Fruit fly (Drosophila melanogaster) whole organism, embryonic: Measurements from ENCODE around the gene tbc.

Experiments
- BtbVII ChIP-seq: fragments of 200-800 bp; sonication (Bioruptor generic); optimal IDR thresholded peaks from 3 replicates; lab custom pipeline; 2017; ENCODE audit warnings: missing biosample characterization, mild to moderate bottlenecking, missing genetic modification characterization
- CG10366 ChIP-seq: fragments of 200-800 bp; sonication (Bioruptor generic); IDR thresholded peaks from 2 replicates; pipeline ENCODE4 v1.3.6; 2022; ENCODE audit warnings: missing biosample characterization, missing genetic modification characterization
- CG10654 ChIP-seq: fragments of 200-800 bp; sonication (Bioruptor generic); optimal IDR thresholded peaks from 2 replicates; lab custom pipeline; 2016; ENCODE audit warnings: missing biosample characterization, missing genetic modification characterization
- CG1233 ChIP-seq: fragments of 200-800 bp; sonication (Bioruptor generic); optimal IDR thresholded peaks from 4 replicates; lab custom pipeline; 2018; ENCODE audit warnings: missing biosample characterization, mild to moderate bottlenecking, missing genetic modification characterization
- CG14860 ChIP-seq: fragments of 200-800 bp; sonication (Bioruptor generic); IDR thresholded peaks from 3 replicates; pipeline ENCODE4 v1.3.6; 2022; ENCODE audit warnings: missing biosample characterization, missing genetic modification characterization; ENCODE audit not compliant: partially characterized antibody
- CG32767 ChIP-seq: fragments of 200-800 bp; sonication (Bioruptor generic); IDR thresholded peaks from 2 replicates; pipeline ENCODE4 v1.3.6; 2022; ENCODE audit warnings: missing biosample characterization, missing genetic modification characterization
- CG33557 ChIP-seq: fragments of 200-800 bp; sonication (Bioruptor generic); optimal IDR thresholded peaks from 2 replicates; lab custom pipeline; 2019; ENCODE audit warnings: missing biosample characterization, mild to moderate bottlenecking, missing genetic modification characterization, moderate library complexity
- CG42726 ChIP-seq: fragments of 200-800 bp; sonication (Bioruptor generic); IDR thresholded peaks from 2 replicates; pipeline ENCODE4 v1.3.6; 2022; ENCODE audit warnings: missing biosample characterization, missing genetic modification characterization; ENCODE audit not compliant: partially characterized antibody
- CG4617 ChIP-seq: fragments of 200-800 bp; sonication (Bioruptor generic); optimal IDR thresholded peaks from 3 replicates; lab custom pipeline; 2016; ENCODE audit warnings: missing biosample characterization, missing genetic modification characterization, borderline replicate concordance
- CG4730 ChIP-seq: fragments of 200-800 bp; sonication (Bioruptor generic); IDR thresholded peaks from 2 replicates; pipeline ENCODE4 v1.3.6; 2022; ENCODE audit warnings: missing biosample characterization, missing genetic modification characterization
- CG7372 ChIP-seq: fragments of 200-800 bp; sonication (Bioruptor generic); IDR thresholded peaks from 2 replicates; pipeline ENCODE4 v1.3.6; 2022; ENCODE audit warnings: missing biosample characterization, missing genetic modification characterization
- CG8765 ChIP-seq: fragments of 200-800 bp; sonication (Bioruptor generic); IDR thresholded peaks from 2 replicates; pipeline ENCODE4 v1.3.6; 2022; ENCODE audit warnings: missing biosample characterization, missing genetic modification characterization
- CG9609 ChIP-seq: fragments of 200-800 bp; sonication (Bioruptor generic); optimal IDR thresholded peaks from 3 replicates; lab custom pipeline; 2016; ENCODE audit warnings: missing biosample characterization, missing genetic modification characterization
- CG9797 ChIP-seq: fragments of 200-800 bp; sonication (Bioruptor generic); optimal IDR thresholded peaks from 3 replicates; lab custom pipeline; 2018; ENCODE audit warnings: missing biosample characterization, mild to moderate bottlenecking, missing genetic modification characterization
- CG9876 ChIP-seq: fragments of 200-800 bp; sonication (Bioruptor generic); optimal IDR thresholded peaks from 2 replicates; lab custom pipeline; 2016; ENCODE audit warnings: missing biosample characterization, missing genetic modification characterization
- Deaf1 ChIP-seq: fragments of 200-800 bp; optimal IDR thresholded peaks from 3 replicates; lab custom pipeline; 2019; ENCODE audit warnings: missing biosample characterization, mild to moderate bottlenecking, missing genetic modification characterization, moderate library complexity
- E2f2 ChIP-seq: fragments of 200-800 bp; sonication (Bioruptor generic); IDR thresholded peaks from 2 replicates; pipeline ENCODE4 v1.3.6; 2022; ENCODE audit warnings: missing biosample characterization, missing genetic modification characterization
- Fer2 ChIP-seq: fragments of 200-800 bp; sonication (Bioruptor generic); optimal IDR thresholded peaks from 2 replicates; lab custom pipeline; 2018; ENCODE audit warnings: missing biosample characterization, mild to moderate bottlenecking, missing genetic modification characterization, moderate library complexity
- Jarid2 ChIP-seq: fragments of 200-800 bp; sonication (Bioruptor generic); optimal IDR thresholded peaks from 3 replicates; lab custom pipeline; 2017; ENCODE audit warnings: mild to moderate bottlenecking, missing biosample characterization, missing genetic modification reagents, missing genetic modification characterization
- Lpt ChIP-seq: fragments of >200 bp; optimal IDR thresholded peaks from 2 replicates; lab custom pipeline; 2018; ENCODE audit warnings: missing biosample characterization, missing genetic modification characterization
- Max ChIP-seq: fragments of 200-800 bp; sonication (Bioruptor generic); optimal IDR thresholded peaks from 2 replicates; lab custom pipeline; 2016; ENCODE audit warnings: missing biosample characterization, mild to moderate bottlenecking, missing genetic modification characterization
- NC2α ChIP-seq: fragments of 200-800 bp; sonication (Bioruptor generic); optimal IDR thresholded peaks from 2 replicates; lab custom pipeline; 2016; ENCODE audit warnings: missing biosample characterization, missing genetic modification characterization
- PHDP ChIP-seq: fragments of 200-800 bp; sonication (Bioruptor generic); optimal IDR thresholded peaks from 3 replicates; lab custom pipeline; 2018; ENCODE audit warnings: missing biosample characterization, mild to moderate bottlenecking, missing genetic modification characterization, moderate library complexity
- Poxn ChIP-seq: fragments of 200-800 bp; sonication (Bioruptor generic); IDR thresholded peaks from 2 replicates; pipeline ENCODE4 v1.3.6; 2022; ENCODE audit warnings: missing biosample characterization, missing genetic modification characterization
- Sry-δ ChIP-seq: fragments of 200-800 bp; sonication (Bioruptor generic); optimal IDR thresholded peaks from 2 replicates; lab custom pipeline; 2016; ENCODE audit warnings: missing biosample characterization, missing genetic modification characterization
- Tbp ChIP-seq: fragments of >200 bp; optimal IDR thresholded peaks from 2 replicates; lab custom pipeline; 2018; ENCODE audit warnings: missing biosample characterization, missing genetic modification characterization
- YL-1 ChIP-seq: fragments of 200-800 bp; sonication (Bioruptor generic); optimal IDR thresholded peaks from 3 replicates; lab custom pipeline; 2017; ENCODE audit warnings: missing biosample characterization, mild to moderate bottlenecking, missing genetic modification characterization
- ac ChIP-seq: fragments of 200-800 bp; sonication (Bioruptor generic); optimal IDR thresholded peaks from 3 replicates; lab custom pipeline; 2017; ENCODE audit warnings: missing biosample characterization, mild to moderate bottlenecking, missing genetic modification characterization
- ase ChIP-seq: fragments of 200-800 bp; sonication (Bioruptor generic); IDR thresholded peaks from 3 replicates; pipeline ENCODE4 v1.3.6; 2022; ENCODE audit warnings: missing biosample characterization, missing genetic modification characterization
- br ChIP-seq: fragments of >200 bp; optimal IDR thresholded peaks from 2 replicates; lab custom pipeline; 2017
- cato ChIP-seq: fragments of 200-800 bp; sonication (Bioruptor generic); optimal IDR thresholded peaks from 2 replicates; lab custom pipeline; 2016; ENCODE audit warnings: missing biosample characterization, missing genetic modification characterization, borderline replicate concordance
- chinmo ChIP-seq: fragments of 200-800 bp; sonication (Bioruptor generic); IDR thresholded peaks from 4 replicates; pipeline ENCODE4 v1.3.6; 2022; ENCODE audit warnings: missing biosample characterization, missing genetic modification characterization; ENCODE audit not compliant: partially characterized antibody
- crp ChIP-seq, 2 experiments: fragments of 200-800 bp; sonication (Bioruptor generic); optimal IDR thresholded peaks; 2 replicates in 1 of 2; 3 replicates in 1 of 2; lab custom pipeline; 2017; ENCODE audit warnings: missing biosample characterization in 2 of 2, missing genetic modification characterization in 2 of 2, mild to moderate bottlenecking in 1 of 2, moderate library complexity in 1 of 2
- esg ChIP-seq: fragments of 200-800 bp; sonication (Bioruptor generic); conservative IDR thresholded peaks from 2 replicates; pipeline ENCODE4 v1.3.6; 2022; ENCODE audit warnings: missing biosample characterization, missing genetic modification characterization
- fd96Cb ChIP-seq: fragments of 200-800 bp; sonication (Bioruptor generic); optimal IDR thresholded peaks from 2 replicates; lab custom pipeline; 2018; ENCODE audit warnings: missing biosample characterization, mild to moderate bottlenecking, missing genetic modification characterization, moderate library complexity
- her ChIP-seq: fragments of 200-800 bp; sonication (Bioruptor generic); optimal IDR thresholded peaks from 2 replicates; lab custom pipeline; 2016; ENCODE audit warnings: missing biosample characterization, missing genetic modification characterization
- ken ChIP-seq: fragments of 200-800 bp; sonication (Bioruptor generic); IDR thresholded peaks from 3 replicates; pipeline ENCODE4 v1.3.6; 2022; ENCODE audit warnings: missing biosample characterization, missing genetic modification characterization
- pita ChIP-seq: fragments of 200-800 bp; sonication (Bioruptor generic); optimal IDR thresholded peaks from 2 replicates; lab custom pipeline; 2017; ENCODE audit warnings: missing biosample characterization, mild to moderate bottlenecking, missing genetic modification characterization
- ranshi ChIP-seq: fragments of 200-800 bp; sonication (Bioruptor generic); IDR thresholded peaks from 2 replicates; pipeline ENCODE4 v1.3.6; 2022; ENCODE audit warnings: missing biosample characterization, missing genetic modification characterization
- repo ChIP-seq: fragments of 200-800 bp; sonication (Bioruptor generic); optimal IDR thresholded peaks from 2 replicates; lab custom pipeline; 2016; ENCODE audit warnings: missing biosample characterization, missing genetic modification characterization
- row ChIP-seq: fragments of 200-800 bp; sonication (Bioruptor generic); IDR thresholded peaks from 3 replicates; pipeline ENCODE4 v1.3.6; 2022; ENCODE audit warnings: missing biosample characterization, missing genetic modification characterization
- shn ChIP-seq: fragments of 200-800 bp; sonication (Bioruptor generic); optimal IDR thresholded peaks from 3 replicates; lab custom pipeline; 2016; ENCODE audit warnings: missing biosample characterization, missing genetic modification characterization
- sisA ChIP-seq: fragments of 200-800 bp; sonication (Bioruptor generic); IDR thresholded peaks from 2 replicates; pipeline ENCODE4 v1.3.6; 2022; ENCODE audit warnings: missing biosample characterization, missing genetic modification characterization
- wdn ChIP-seq: fragments of 200-800 bp; sonication (Bioruptor generic); IDR thresholded peaks from 2 replicates; pipeline ENCODE4 v1.3.6; 2022; ENCODE audit warnings: missing biosample characterization, missing genetic modification characterization

tbc gene

DNA sequence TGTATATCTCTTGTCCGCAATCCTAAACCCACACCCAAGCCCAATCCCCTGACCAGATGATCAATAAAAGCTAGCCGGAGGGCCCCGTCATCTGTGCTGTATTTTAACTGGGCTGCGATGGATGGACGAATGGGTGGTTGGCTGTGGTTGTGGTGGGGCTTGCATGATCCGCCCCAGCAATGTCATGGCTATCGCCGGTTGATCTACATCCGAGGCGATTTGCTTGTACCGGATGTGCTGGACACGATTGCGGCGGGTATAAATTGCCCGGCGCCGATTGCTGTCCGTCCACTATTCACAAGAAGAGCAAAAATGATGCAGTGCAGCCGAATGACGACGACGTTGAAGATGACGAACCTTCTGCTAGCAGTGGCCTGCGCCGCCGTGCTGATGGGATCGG is 32.7 kb upstream of the tbc start, which contains the start of gene Obp19b:
Obp19b (plus strand) TSS at position 301 of the 400 bp plus-strand sequence.
- TF ChIP-seq CG9876 (GFP tag; lab: Kevin White, UChicago) (no peak), CG33557 (GFP tag; lab: Kevin White, UChicago) (no peak), BtbVII (GFP tag; lab: Kevin White, UChicago) (no peak), NC2α (GFP tag; lab: Kevin White, UChicago) (no peak), YL-1 (GFP tag; lab: Kevin White, UChicago) (no peak), Deaf1 (tag; lab: Kevin White, UChicago) (no peak), ac (GFP tag; lab: Kevin White, UChicago) (no peak), row (GFP tag; lab: Robert Waterston, UW) (no peak), PHDP (tag; lab: Kevin White, UChicago) (no peak)

- TF ChIP-seq CG10654 (GFP tag; lab: Kevin White, UChicago): no peak
- no peak for TF ChIP-seq CG42726
- TF ChIP-seq Fer2: no peak
- TF ChIP-seq Tbp (GFP tag; lab: Kevin White, UChicago): no peak
- no peak for TF ChIP-seq ranshi (GFP tag; lab: Robert Waterston, UW)
- no peak for TF ChIP-seq fd96Cb (tag; lab: Kevin White, UChicago)
- TF ChIP-seq CG7372 (GFP tag; lab: Robert Waterston, UW): no peak
- no peak for TF ChIP-seq CG4617 (GFP tag; lab: Kevin White, UChicago)
- no peak for TF ChIP-seq CG14860 (GFP tag; lab: Robert Waterston, UW)
- no peak for TF ChIP-seq CG9797 (GFP tag; lab: Kevin White, UChicago)
- no peak for TF ChIP-seq repo
- TF ChIP-seq Lpt (GFP tag; lab: Kevin White, UChicago): no peak
- no peak for TF ChIP-seq esg (GFP tag; lab: Robert Waterston, UW)
- no peak for TF ChIP-seq CG4730 (GFP tag; lab: Robert Waterston, UW)
- no peak for TF ChIP-seq crp (GFP tag; optimal IDR thresholded peaks at IDR 0.05; lab: Kevin White, UChicago)
- TF ChIP-seq CG32767 (GFP tag; lab: Robert Waterston, UW): no peak
- no peak for TF ChIP-seq CG9609 (GFP tag; lab: Kevin White, UChicago)
- TF ChIP-seq CG8765: no peak
- no peak for TF ChIP-seq CG10366 (GFP tag; lab: Robert Waterston, UW)
These were observed 30.3 kb upstream of the tbc start, which contains the start of gene Obp19c for dm6 chrX:20418864-20419263. Gene Obp19c (minus strand): TSS chrX:20418964.

dm6 chrX:20419313-20419712 is 29.8 kb upstream of the tbc start, which contains the start of gene Obp19d:
Gene Obp19d (plus strand): TSS chrX:20419613.
- TF ChIP-seq Sry-δ (GFP tag; lab: Kevin White, UChicago): no peak
- TF ChIP-seq Max (GFP tag; lab: Kevin White, UChicago): no peak
- no peak for TF ChIP-seq wdn (GFP tag; lab: Robert Waterston, UW)
- TF ChIP-seq cato (GFP tag; lab: Kevin White, UChicago): no peak
- TF ChIP-seq ken (GFP tag; lab: Robert Waterston, UW): no peak
- TF ChIP-seq E2f2 (GFP tag; lab: Robert Waterston, UW): no peak
- no peak for TF ChIP-seq Poxn
- TF ChIP-seq ase (GFP tag; lab: Robert Waterston, UW): no peak
- no peak for TF ChIP-seq pita (GFP tag; lab: Kevin White, UChicago)
- no peak for TF ChIP-seq sisA (GFP tag; lab: Robert Waterston, UW)
- TF ChIP-seq chinmo (GFP tag; lab: Robert Waterston, UW): no peak
- TF ChIP-seq shn (GFP tag; lab: Kevin White, UChicago): no peak
- no peak for TF ChIP-seq CG1233 (GFP tag; lab: Kevin White, UChicago)
- TF ChIP-seq br (lab: Kevin White, UChicago): no peak
- TF ChIP-seq her (GFP tag; lab: Kevin White, UChicago): no peak
- no peak for TF ChIP-seq Jarid2 (GFP tag; lab: Kevin White, UChicago)
- TF ChIP-seq, all 482 proteins: peak for 0
